Fruit fly (Drosophila melanogaster): ENCODE results near the gene CG32762.

- TF ChIP-seq Sox102F (GFP tag; optimal IDR thresholded peaks at IDR 0.05) (no peak), CG15601 (tag; optimal IDR thresholded peaks at IDR 0.05) (no peak), CG13287 (GFP tag; IDR thresholded peaks at IDR 0.05; ENCODE audit: partially characterized antibody) (no peak), pan (optimal IDR thresholded peaks at IDR 0.05) (no peak), pan (GFP tag; optimal IDR thresholded peaks at IDR 0.05 in 1 of 2, IDR thresholded peaks at IDR 0.05 in 1 of 2) (no peak), ERR (GFP tag; optimal IDR thresholded peaks at IDR 0.05) (no peak), pho (GFP tag; optimal IDR thresholded peaks at IDR 0.05) (no peak), Nf-YA (GFP tag; IDR thresholded peaks at IDR 0.05) (no peak), run (tag; optimal IDR thresholded peaks at IDR 0.05) (no peak), CG2875 (GFP tag; optimal IDR thresholded peaks at IDR 0.05) (no peak), CG7786 (GFP tag; optimal IDR thresholded peaks at IDR 0.05) (no peak)
Observed at dm6 chrX:5485903-5486302, 15.1 kb downstream of the CG32762 start.
